4 worm cellular contexts compared by ENCODE assay signal in genomic region chrIV:13887408-13888163, ce11.
TF ChIP-seq lines count a peak whose summit lies in the region.

Gene lin-66, plus strand, starts transcription at chrIV:13888079.

TF ChIP-seq in whole organism, L2 larva, 48 proteins besides CTCF, POLR2A, EP300 and RAD21 (continues in another document):
- TF ChIP-seq sma-9 (GFP tag; optimal IDR thresholded peaks at IDR 0.05; lab: Kevin White, UChicago) (peak; percentile 75), sma-9 (tag; optimal IDR thresholded peaks at IDR 0.05; lab: Kevin White, UChicago) (no peak), nhr-21 (tag; optimal IDR thresholded peaks at IDR 0.05; lab: Kevin White, UChicago) (peak; percentile 67), ceh-16 (tag; optimal IDR thresholded peaks at IDR 0.05; lab: Kevin White, UChicago) (peak; percentile 50), sem-4 (tag; optimal IDR thresholded peaks at IDR 0.05; lab: Kevin White, UChicago) (peak; percentile 16), nhr-11 (tag; optimal IDR thresholded peaks at IDR 0.05; lab: Kevin White, UChicago) (no peak), mdl-1 (tag; optimal IDR thresholded peaks at IDR 0.05; lab: Kevin White, UChicago) (peak; percentile 88 to 89), lin-11 (tag; optimal IDR thresholded peaks at IDR 0.05; lab: Kevin White, UChicago) (peak; percentile 91), unc-39 (tag; optimal IDR thresholded peaks at IDR 0.05; lab: Kevin White, UChicago) (peak; percentile 59), ztf-1 (GFP tag; conservative IDR thresholded peaks at IDR 0.05; lab: Robert Waterston, UW) (no peak), unc-55 (GFP tag; optimal IDR thresholded peaks at IDR 0.05; lab: Kevin White, UChicago) (peak; percentile 84), zag-1 (tag; optimal IDR thresholded peaks at IDR 0.05; lab: Kevin White, UChicago) (peak; percentile 87), egl-27 (tag; optimal IDR thresholded peaks at IDR 0.05; lab: Kevin White, UChicago) (peak; percentile 64), gmeb-1 (tag; optimal IDR thresholded peaks at IDR 0.05; lab: Kevin White, UChicago) (peak; percentile 64), mbf-1 (tag; optimal IDR thresholded peaks at IDR 0.05; lab: Kevin White, UChicago) (no peak), crh-2 (tag; optimal IDR thresholded peaks at IDR 0.05; lab: Kevin White, UChicago) (peak; percentile 86), ztf-4 (tag; optimal IDR thresholded peaks at IDR 0.05; lab: Kevin White, UChicago) (peak; percentile 68), skn-1 (tag; optimal IDR thresholded peaks at IDR 0.05; lab: Kevin White, UChicago) (no peak), lsy-2 (tag; optimal IDR thresholded peaks at IDR 0.05; lab: Kevin White, UChicago) (peak; percentile 37 to 78), C34F6.9 (tag; optimal IDR thresholded peaks at IDR 0.05; lab: Kevin White, UChicago) (peak; percentile 83), nhr-12 (tag; optimal IDR thresholded peaks at IDR 0.05; lab: Kevin White, UChicago) (no peak), fos-1 (tag; optimal IDR thresholded peaks at IDR 0.05; lab: Kevin White, UChicago) (peak; percentile 80), mab-5 (tag; optimal IDR thresholded peaks at IDR 0.05; lab: Kevin White, UChicago) (peak; percentile 60)

TF ChIP-seq in whole organism, L4 larva, 104 proteins besides CTCF, POLR2A, EP300 and RAD21 (continues in another document):
- TF ChIP-seq ceh-32 (tag; optimal IDR thresholded peaks at IDR 0.05; lab: Kevin White, UChicago; ENCODE audit: poor library complexity) (peak; percentile 78), ctbp-1 (GFP tag; IDR thresholded peaks at IDR 0.05; lab: Robert Waterston, UW) (peak; percentile 86), hif-1 (tag; optimal IDR thresholded peaks at IDR 0.05; lab: Kevin White, UChicago) (peak; percentile 27 to 87), spr-1 (tag; optimal IDR thresholded peaks at IDR 0.05; lab: Kevin White, UChicago) (peak; percentile 72), pqm-1 (tag; optimal IDR thresholded peaks at IDR 0.05; lab: Kevin White, UChicago) (peak; percentile 2), ceh-44 (GFP tag; IDR thresholded peaks at IDR 0.05; lab: Robert Waterston, UW) (no peak), nhr-41 (GFP tag; IDR thresholded peaks at IDR 0.05; lab: Robert Waterston, UW) (0 out of 2 replicates have a peak, but pooled peaks have one; percentile 57), mes-2 (tag; optimal IDR thresholded peaks at IDR 0.05; lab: Kevin White, UChicago; ENCODE audit: poor library complexity, severe bottlenecking) (peak; percentile 63), mxl-3 (GFP tag; optimal IDR thresholded peaks at IDR 0.05; lab: Kevin White, UChicago) (peak; percentile 84), lin-39 (tag; optimal IDR thresholded peaks at IDR 0.05; lab: Kevin White, UChicago) (no peak), ztf-11 (tag; optimal IDR thresholded peaks at IDR 0.05; lab: Kevin White, UChicago) (no peak), T26A8.4 (GFP tag; IDR thresholded peaks at IDR 0.05; lab: Robert Waterston, UW) (peak; percentile 84), ceh-20 (GFP tag; IDR thresholded peaks at IDR 0.05; lab: Robert Waterston, UW) (peak; percentile 84), aly-2 (tag; optimal IDR thresholded peaks at IDR 0.05; lab: Kevin White, UChicago) (no peak), skn-1 (tag; optimal IDR thresholded peaks at IDR 0.05; lab: Kevin White, UChicago) (no peak), ztf-7 (tag; optimal IDR thresholded peaks at IDR 0.05; lab: Kevin White, UChicago) (peak; percentile 38), dpl-1 (GFP tag; optimal IDR thresholded peaks at IDR 0.05; lab: Kevin White, UChicago) (peak; percentile 49), lin-29 (GFP tag; IDR thresholded peaks at IDR 0.05; lab: Robert Waterston, UW) (no peak), arid-1 (GFP tag; conservative IDR thresholded peaks at IDR 0.05; lab: Robert Waterston, UW) (peak; percentile 60; the same call in 1 of the 2 replicates), jun-1 (tag; optimal IDR thresholded peaks at IDR 0.05; lab: Kevin White, UChicago) (peak; percentile 63), madf-5 (GFP tag; IDR thresholded peaks at IDR 0.05; lab: Robert Waterston, UW) (0 out of 4 replicates have a peak, but pooled peaks of 1 of the 2 experiments have one; percentile 66), unc-39 (tag; optimal IDR thresholded peaks at IDR 0.05; lab: Kevin White, UChicago) (no peak), Y105C5A.15 (GFP tag; IDR thresholded peaks at IDR 0.05; lab: Robert Waterston, UW) (no peak)

TF ChIP-seq in whole organism, late embryonic, 69 proteins besides CTCF, POLR2A, EP300 and RAD21 (continues in another document):
- TF ChIP-seq nfya-1 (tag; optimal IDR thresholded peaks at IDR 0.05; lab: Kevin White, UChicago) (peak; percentile 93), hlh-13 (GFP tag; optimal IDR thresholded peaks at IDR 0.05; lab: Kevin White, UChicago) (no peak), pag-3 (tag; optimal IDR thresholded peaks at IDR 0.05; lab: Kevin White, UChicago; ENCODE audit: borderline replicate concordance) (no peak), eyg-1 (tag; optimal IDR thresholded peaks at IDR 0.05; lab: Kevin White, UChicago) (peak; percentile 86), lim-6 (tag; optimal IDR thresholded peaks at IDR 0.05; lab: Kevin White, UChicago) (peak; percentile 65), pha-4 (tag; optimal IDR thresholded peaks at IDR 0.05; lab: Kevin White, UChicago) (no peak), ztf-16 (tag; optimal IDR thresholded peaks at IDR 0.05; lab: Kevin White, UChicago) (peak; percentile 41), ceh-24 (tag; optimal IDR thresholded peaks at IDR 0.05; lab: Kevin White, UChicago) (no peak), F13H6.1 (tag; optimal IDR thresholded peaks at IDR 0.05; lab: Kevin White, UChicago) (peak; percentile 79), K09A11.1 (tag; optimal IDR thresholded peaks at IDR 0.05; lab: Kevin White, UChicago; ENCODE audit: insufficient read depth) (no peak), C08G9.2 (tag; optimal IDR thresholded peaks at IDR 0.05; lab: Kevin White, UChicago) (peak; percentile 47), ref-2 (tag; optimal IDR thresholded peaks at IDR 0.05; lab: Kevin White, UChicago) (peak; percentile 85), ceh-9 (tag; optimal IDR thresholded peaks at IDR 0.05; lab: Kevin White, UChicago) (no peak), elt-2 (tag; optimal IDR thresholded peaks at IDR 0.05; lab: Kevin White, UChicago) (no peak), sox-4 (tag; optimal IDR thresholded peaks at IDR 0.05; lab: Kevin White, UChicago) (no peak), ama-1 (optimal IDR thresholded peaks at IDR 0.05; lab: Kevin White, UChicago) (no peak), sox-2 (GFP tag; IDR thresholded peaks at IDR 0.05; lab: Robert Waterston, UW) (no peak), dve-1 (tag; optimal IDR thresholded peaks at IDR 0.05; lab: Kevin White, UChicago) (peak; percentile 27), fkh-6 (tag; optimal IDR thresholded peaks at IDR 0.05; lab: Kevin White, UChicago) (peak; percentile 29), unc-55 (GFP tag; optimal IDR thresholded peaks at IDR 0.05; lab: Kevin White, UChicago) (peak; percentile 2), ttx-3 (tag; optimal IDR thresholded peaks at IDR 0.05; lab: Kevin White, UChicago) (no peak), sdc-2 (tag; optimal IDR thresholded peaks at IDR 0.05; lab: Kevin White, UChicago) (peak; percentile 74), tbx-2 (tag; optimal IDR thresholded peaks at IDR 0.05; lab: Kevin White, UChicago) (peak; percentile 96), gmeb-2 (tag; optimal IDR thresholded peaks at IDR 0.05; lab: Kevin White, UChicago) (no peak), nhr-11 (tag; optimal IDR thresholded peaks at IDR 0.05; lab: Kevin White, UChicago) (no peak), ceh-2 (tag; optimal IDR thresholded peaks at IDR 0.05; lab: Kevin White, UChicago) (peak; percentile 77)

TF ChIP-seq in whole organism, mixed stage, embryonic, 35 proteins besides CTCF, POLR2A, EP300 and RAD21:
- peak; percentile 46 for TF ChIP-seq ztf-11 (tag; optimal IDR thresholded peaks at IDR 0.05; lab: Kevin White, UChicago)
- peak; percentile 81 for TF ChIP-seq drap-1 (GFP tag; optimal IDR thresholded peaks at IDR 0.05; lab: Kevin White, UChicago)
- peak; percentile 86 for TF ChIP-seq mls-2 (tag; optimal IDR thresholded peaks at IDR 0.05; lab: Kevin White, UChicago)
- TF ChIP-seq lsy-2 (tag; optimal IDR thresholded peaks at IDR 0.05; lab: Kevin White, UChicago) = no peak
- TF ChIP-seq unc-39 (tag; optimal IDR thresholded peaks at IDR 0.05; lab: Kevin White, UChicago) = peak; percentile 31
- TF ChIP-seq blmp-1 (tag; optimal IDR thresholded peaks at IDR 0.05; lab: Kevin White, UChicago) = no peak
- TF ChIP-seq flh-1 (GFP tag; optimal IDR thresholded peaks at IDR 0.05; lab: Kevin White, UChicago) = no peak
- TF ChIP-seq pha-4 (tag; optimal IDR thresholded peaks at IDR 0.05; lab: Kevin White, UChicago) = peak; percentile 95
- peak; percentile 66 for TF ChIP-seq unc-62 (GFP tag; optimal IDR thresholded peaks at IDR 0.05; lab: Kevin White, UChicago)
- peak; percentile 49 for TF ChIP-seq ceh-39 (tag; optimal IDR thresholded peaks at IDR 0.05; lab: Kevin White, UChicago)
- peak; percentile 74 for TF ChIP-seq ham-2 (GFP tag; optimal IDR thresholded peaks at IDR 0.05; lab: Kevin White, UChicago)
- TF ChIP-seq mep-1 (tag; optimal IDR thresholded peaks at IDR 0.05; lab: Kevin White, UChicago) = peak; percentile 49
- TF ChIP-seq nhr-28 (tag; optimal IDR thresholded peaks at IDR 0.05; lab: Kevin White, UChicago) = no peak
- TF ChIP-seq sptf-1 (tag; optimal IDR thresholded peaks at IDR 0.05; lab: Kevin White, UChicago) = peak; percentile 84
- peak; percentile 42 for TF ChIP-seq ces-1 (GFP tag; optimal IDR thresholded peaks at IDR 0.05; lab: Kevin White, UChicago)
- TF ChIP-seq bed-3 (GFP tag; optimal IDR thresholded peaks at IDR 0.05; lab: Kevin White, UChicago) = no peak
- peak; percentile 9 for TF ChIP-seq hlh-1 (tag; optimal IDR thresholded peaks at IDR 0.05; lab: Kevin White, UChicago)
- TF ChIP-seq unc-120 (tag; optimal IDR thresholded peaks at IDR 0.05; lab: Kevin White, UChicago; ENCODE audit: poor library complexity, severe bottlenecking) = peak; percentile 98
- TF ChIP-seq tbx-8 (GFP tag; optimal IDR thresholded peaks at IDR 0.05; lab: Kevin White, UChicago) = peak; percentile 44
- peak; percentile 74 for TF ChIP-seq lin-13 (tag; optimal IDR thresholded peaks at IDR 0.05; lab: Kevin White, UChicago)
- peak; percentile 55 for TF ChIP-seq nhr-237 (tag; optimal IDR thresholded peaks at IDR 0.05; lab: Kevin White, UChicago)
- TF ChIP-seq mab-5 (tag; optimal IDR thresholded peaks at IDR 0.05; lab: Kevin White, UChicago) = no peak
- TF ChIP-seq cnd-1 (tag; optimal IDR thresholded peaks at IDR 0.05; lab: Kevin White, UChicago) = peak; percentile 37
- TF ChIP-seq M03D4.4 (tag; optimal IDR thresholded peaks at IDR 0.05; lab: Kevin White, UChicago) = peak; percentile 70
